Fruit fly (Drosophila melanogaster): ENCODE measurements around the gene CG31668.

Gene CG31668

DNA sequence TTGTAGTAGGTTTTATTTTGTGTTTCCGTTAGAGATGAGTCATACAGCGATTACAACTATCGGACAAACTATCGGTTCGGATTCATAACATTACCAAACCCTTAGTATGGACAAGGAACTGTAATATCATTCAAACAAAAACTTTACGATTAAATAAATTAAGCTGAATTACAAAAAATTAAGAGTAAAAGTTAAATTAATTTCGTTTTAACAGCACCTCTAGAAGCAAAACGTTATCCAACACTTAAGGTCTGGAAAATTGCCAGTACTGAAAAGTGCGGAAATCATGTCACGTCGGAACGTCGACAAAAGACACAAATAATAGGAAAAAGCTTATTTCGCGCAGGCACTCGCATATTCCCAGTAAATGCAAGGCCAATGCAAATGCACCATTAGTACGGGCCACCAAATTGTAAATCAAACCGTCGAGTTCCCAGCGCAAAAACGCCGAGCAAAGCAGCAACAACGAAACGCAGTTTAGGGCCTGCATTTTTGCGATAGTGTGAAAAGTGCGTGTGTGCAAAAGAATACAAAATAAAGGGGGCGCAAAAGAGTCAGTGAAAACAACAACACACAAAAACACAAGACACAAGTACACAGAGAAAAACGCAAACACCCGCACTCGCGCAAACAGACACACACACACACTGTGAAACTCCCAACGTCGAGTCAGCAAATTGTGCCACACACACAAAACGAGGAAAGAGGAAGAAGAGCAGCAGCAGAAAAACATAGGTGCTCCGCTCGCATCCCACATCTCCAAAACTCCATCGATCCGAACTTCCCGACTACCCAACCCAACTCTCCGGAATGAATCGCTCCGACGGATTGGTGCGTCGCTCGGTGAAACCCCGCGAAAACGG is 20.5 kb upstream of the CG31668 start, which contains the start of the genes CG15387 and sau (continued):
- peak; percentile 96 for TF ChIP-seq Dll (GFP tag; IDR thresholded peaks at IDR 0.05; ENCODE audit: partially characterized antibody)
- TF ChIP-seq HLH4C (GFP tag; IDR thresholded peaks at IDR 0.05; ENCODE audit: partially characterized antibody), result peak; percentile 89
- TF ChIP-seq CG34422 (GFP tag; IDR thresholded peaks at IDR 0.05), result peak; percentile 83
- TF ChIP-seq Fer1 (GFP tag; optimal IDR thresholded peaks at IDR 0.05), result peak; percentile 87
- peak; percentile 72 for TF ChIP-seq schlank (tag; optimal IDR thresholded peaks at IDR 0.05)
- TF ChIP-seq z (GFP tag; IDR thresholded peaks at IDR 0.05), result no peak
- TF ChIP-seq hbn (GFP tag; IDR thresholded peaks at IDR 0.05; ENCODE audit: partially characterized antibody), result peak; percentile 93
- TF ChIP-seq ssp (GFP tag; IDR thresholded peaks at IDR 0.05), result peak; percentile 74
- peak; percentile 75 for TF ChIP-seq Bdp1 (GFP tag; optimal IDR thresholded peaks at IDR 0.05)
- peak; percentile 62; the same call in 1 of the 3 replicates for TF ChIP-seq CG11695 (GFP tag; IDR thresholded peaks at IDR 0.05)
- TF ChIP-seq CG2120 (GFP tag; optimal IDR thresholded peaks at IDR 0.05), result peak; percentile 96
- peak; percentile 89 for TF ChIP-seq CG33213 (GFP tag; optimal IDR thresholded peaks at IDR 0.05)
- TF ChIP-seq zen (tag; optimal IDR thresholded peaks at IDR 0.05), result peak; percentile 83
- TF ChIP-seq CG3163 (GFP tag; optimal IDR thresholded peaks at IDR 0.05), result peak; percentile 79
- TF ChIP-seq kni (GFP tag; optimal IDR thresholded peaks at IDR 0.05), result peak; percentile 61
- no peak for TF ChIP-seq CG9797 (GFP tag; optimal IDR thresholded peaks at IDR 0.05)
- peak; percentile 84 for TF ChIP-seq Ptx1 (GFP tag; IDR thresholded peaks at IDR 0.05)
- peak; percentile 77 for TF ChIP-seq Hmx (GFP tag; optimal IDR thresholded peaks at IDR 0.05)
- no peak for TF ChIP-seq Trl (optimal IDR thresholded peaks at IDR 0.05)
- TF ChIP-seq Trl (GFP tag; optimal IDR thresholded peaks at IDR 0.05), result peak; percentile 96
- TF ChIP-seq CG15269 (tag; optimal IDR thresholded peaks at IDR 0.05), result peak; percentile 85
- peak; percentile 90 for TF ChIP-seq Antp (GFP tag; optimal IDR thresholded peaks at IDR 0.05)
- TF ChIP-seq Hand (GFP tag; optimal IDR thresholded peaks at IDR 0.05), result peak; percentile 52
- TF ChIP-seq cas (GFP tag; IDR thresholded peaks at IDR 0.05), result peak; percentile 78; the same call in 1 of the 2 replicates
- TF ChIP-seq Nf-YC (tag; optimal IDR thresholded peaks at IDR 0.05), result peak; percentile 78
- peak; percentile 40; the same call in 1 of the 3 replicates for TF ChIP-seq Optix (GFP tag; IDR thresholded peaks at IDR 0.05)
- TF ChIP-seq zfh1 (GFP tag; IDR thresholded peaks at IDR 0.05), result peak; percentile 81
- peak; percentile 65 for TF ChIP-seq CG1529 (GFP tag; optimal IDR thresholded peaks at IDR 0.05)
- TF ChIP-seq CG15696 (tag; optimal IDR thresholded peaks at IDR 0.05), result peak; percentile 86
- no peak for TF ChIP-seq CG31365 (tag; optimal IDR thresholded peaks at IDR 0.05)
- TF ChIP-seq her (GFP tag; optimal IDR thresholded peaks at IDR 0.05), result peak; percentile 83
- peak; percentile 89 to 92 for TF ChIP-seq Pdp1 (GFP tag; optimal IDR thresholded peaks at IDR 0.05)
- peak; percentile 81 for TF ChIP-seq hb (GFP tag; IDR thresholded peaks at IDR 0.05; ENCODE audit: partially characterized antibody)
- TF ChIP-seq CG3407 (GFP tag; optimal IDR thresholded peaks at IDR 0.05), result peak; percentile 84
- peak; percentile 50 for TF ChIP-seq CG30431 (GFP tag; optimal IDR thresholded peaks at IDR 0.05)
- TF ChIP-seq salm (tag; optimal IDR thresholded peaks at IDR 0.05), result peak; percentile 58
- TF ChIP-seq sug (tag; optimal IDR thresholded peaks at IDR 0.05), result peak; percentile 89
- TF ChIP-seq CG2875 (GFP tag; optimal IDR thresholded peaks at IDR 0.05), result peak; percentile 58
- TF ChIP-seq Myb (GFP tag; optimal IDR thresholded peaks at IDR 0.05), result peak; percentile 80
- no peak for TF ChIP-seq pros (GFP tag; optimal IDR thresholded peaks at IDR 0.05)
- peak; percentile 73 for TF ChIP-seq CG11723 (GFP tag; optimal IDR thresholded peaks at IDR 0.05)
- TF ChIP-seq klu (GFP tag; IDR thresholded peaks at IDR 0.05), result peak; percentile 67
- TF ChIP-seq CG6765 (GFP tag; optimal IDR thresholded peaks at IDR 0.05), result peak; percentile 80
- peak; percentile 11; the same call in 1 of the 3 replicates for TF ChIP-seq CG6175 (GFP tag; IDR thresholded peaks at IDR 0.05)
- peak; percentile 58 for TF ChIP-seq danr (GFP tag; IDR thresholded peaks at IDR 0.05)
- TF ChIP-seq Atf3 (GFP tag; optimal IDR thresholded peaks at IDR 0.05), result peak; percentile 86
- peak; percentile 47 for TF ChIP-seq Nf-YA (GFP tag; IDR thresholded peaks at IDR 0.05)
- peak; percentile 81 for TF ChIP-seq Ssrp (tag; optimal IDR thresholded peaks at IDR 0.05)
- peak; percentile 71 for TF ChIP-seq scrt (GFP tag; optimal IDR thresholded peaks at IDR 0.05)
